Worm (Caenorhabditis elegans): ENCODE measurements around the gene ZK596.2.

The ZK596.2 gene

DNA sequence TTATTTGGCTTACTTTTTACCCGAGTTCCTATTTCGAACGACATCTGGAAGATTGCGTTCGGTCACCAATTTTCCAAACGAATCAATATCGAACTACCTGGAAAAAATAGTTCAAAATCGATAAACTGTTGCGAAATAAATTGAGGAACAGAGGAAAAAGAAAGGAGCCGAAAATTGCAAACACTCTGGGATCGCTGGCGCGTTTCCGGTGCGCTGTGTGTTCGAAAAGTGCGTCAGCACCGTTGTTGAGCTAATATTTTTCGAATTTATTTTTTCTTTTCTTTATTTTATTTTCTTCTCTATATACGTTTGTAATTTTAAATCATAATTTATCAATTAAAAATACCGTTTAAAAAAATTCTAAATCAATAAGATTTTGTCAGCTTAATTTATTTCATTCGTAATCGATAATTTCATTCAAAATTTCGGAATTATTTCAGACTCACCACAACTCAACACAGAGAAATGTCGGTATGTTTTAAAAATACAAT, 24.0 kb upstream of the ZK596.2 start, which contains the start of the genes dnc-1 and lsm-7:
Gene dnc-1, minus strand, starts transcription at position 142 of the 491 bp plus-strand sequence.
Gene lsm-7, plus strand, starts transcription at position 441 of the 491 bp plus-strand sequence.
- TF ChIP-seq unc-62 (GFP tag; optimal IDR thresholded peaks at IDR 0.05) (no peak), unc-120 (tag; optimal IDR thresholded peaks at IDR 0.05; ENCODE audit: poor library complexity, severe bottlenecking) (peak; percentile 18), mls-2 (tag; optimal IDR thresholded peaks at IDR 0.05) (peak; percentile 24), ceh-39 (tag; optimal IDR thresholded peaks at IDR 0.05) (peak; percentile 15), nhr-28 (tag; optimal IDR thresholded peaks at IDR 0.05) (no peak), snpc-4 (tag; optimal IDR thresholded peaks at IDR 0.05) (no peak), lsy-2 (tag; optimal IDR thresholded peaks at IDR 0.05) (peak; percentile 71), ceh-43 (GFP tag; optimal IDR thresholded peaks at IDR 0.05) (no peak), mep-1 (tag; optimal IDR thresholded peaks at IDR 0.05) (peak; percentile 54), cnd-1 (tag; optimal IDR thresholded peaks at IDR 0.05) (peak; percentile 4)

- TF ChIP-seq nhr-76 (tag; optimal IDR thresholded peaks at IDR 0.05), result no peak
- no peak for TF ChIP-seq drap-1 (GFP tag; optimal IDR thresholded peaks at IDR 0.05)
- no peak for TF ChIP-seq mls-2 (tag; optimal IDR thresholded peaks at IDR 0.05)
- no peak for TF ChIP-seq nhr-28 (tag; optimal IDR thresholded peaks at IDR 0.05)
- TF ChIP-seq M03D4.4 (tag; optimal IDR thresholded peaks at IDR 0.05), result no peak
- TF ChIP-seq ham-2 (GFP tag; optimal IDR thresholded peaks at IDR 0.05), result no peak
- no peak for TF ChIP-seq nhr-2 (tag; optimal IDR thresholded peaks at IDR 0.05)
- no peak for TF ChIP-seq ceh-43 (GFP tag; optimal IDR thresholded peaks at IDR 0.05)
- TF ChIP-seq unc-62 (GFP tag; optimal IDR thresholded peaks at IDR 0.05), result no peak
- no peak for TF ChIP-seq mep-1 (tag; optimal IDR thresholded peaks at IDR 0.05)
- no peak for TF ChIP-seq mab-5 (tag; optimal IDR thresholded peaks at IDR 0.05)
- TF ChIP-seq ces-1 (GFP tag; optimal IDR thresholded peaks at IDR 0.05), result no peak
- TF ChIP-seq elt-3 (tag; optimal IDR thresholded peaks at IDR 0.05), result no peak
- no peak for TF ChIP-seq unc-120 (tag; optimal IDR thresholded peaks at IDR 0.05; ENCODE audit: poor library complexity, severe bottlenecking)
- no peak for TF ChIP-seq blmp-1 (tag; optimal IDR thresholded peaks at IDR 0.05)
- no peak for TF ChIP-seq lin-32 (GFP tag; optimal IDR thresholded peaks at IDR 0.05)
- TF ChIP-seq snpc-4 (tag; optimal IDR thresholded peaks at IDR 0.05), result no peak
- no peak for TF ChIP-seq pha-4 (tag; optimal IDR thresholded peaks at IDR 0.05)
- no peak for TF ChIP-seq ztf-11 (tag; optimal IDR thresholded peaks at IDR 0.05)
These were observed 10.7 kb upstream of the ZK596.2 start, which contains the start of gene rbr-2 for ce11 chrIV:10919770-10920169. Gene rbr-2, plus strand, starts transcription at chrIV:10920070.

- no peak for TF ChIP-seq ceh-43 (GFP tag; optimal IDR thresholded peaks at IDR 0.05)
- no peak for TF ChIP-seq ztf-11 (tag; optimal IDR thresholded peaks at IDR 0.05)
- TF ChIP-seq bed-3 (GFP tag; optimal IDR thresholded peaks at IDR 0.05), result no peak
- peak; percentile 21 for TF ChIP-seq lsy-2 (tag; optimal IDR thresholded peaks at IDR 0.05)
- TF ChIP-seq ham-2 (GFP tag; optimal IDR thresholded peaks at IDR 0.05), result no peak
- no peak for TF ChIP-seq unc-39 (tag; optimal IDR thresholded peaks at IDR 0.05)
- no peak for TF ChIP-seq sem-2 (GFP tag; optimal IDR thresholded peaks at IDR 0.05)
- TF ChIP-seq tbx-8 (GFP tag; optimal IDR thresholded peaks at IDR 0.05), result no peak
- TF ChIP-seq mab-5 (tag; optimal IDR thresholded peaks at IDR 0.05), result no peak
- peak; percentile 14 for TF ChIP-seq unc-62 (GFP tag; optimal IDR thresholded peaks at IDR 0.05)
- TF ChIP-seq cnd-1 (tag; optimal IDR thresholded peaks at IDR 0.05), result no peak
- TF ChIP-seq ceh-83 (GFP tag; optimal IDR thresholded peaks at IDR 0.05), result no peak
- TF ChIP-seq nhr-28 (tag; optimal IDR thresholded peaks at IDR 0.05), result no peak
- no peak for TF ChIP-seq elt-3 (tag; optimal IDR thresholded peaks at IDR 0.05)
- TF ChIP-seq sptf-1 (tag; optimal IDR thresholded peaks at IDR 0.05), result no peak
- no peak for TF ChIP-seq flh-1 (GFP tag; optimal IDR thresholded peaks at IDR 0.05)
- TF ChIP-seq hlh-1 (tag; optimal IDR thresholded peaks at IDR 0.05), result peak; percentile 45
- peak; percentile 27 for TF ChIP-seq elt-1 (tag; optimal IDR thresholded peaks at IDR 0.05; ENCODE audit: borderline replicate concordance, insufficient read depth)
- TF ChIP-seq lin-13 (tag; optimal IDR thresholded peaks at IDR 0.05), result no peak
- TF ChIP-seq nhr-2 (tag; optimal IDR thresholded peaks at IDR 0.05), result no peak
- peak; percentile 39 for TF ChIP-seq pha-4 (tag; optimal IDR thresholded peaks at IDR 0.05)
- TF ChIP-seq ceh-39 (tag; optimal IDR thresholded peaks at IDR 0.05), result peak; percentile 32
- TF ChIP-seq M03D4.4 (tag; optimal IDR thresholded peaks at IDR 0.05), result peak; percentile 30
- peak; percentile 13 for TF ChIP-seq unc-120 (tag; optimal IDR thresholded peaks at IDR 0.05; ENCODE audit: poor library complexity, severe bottlenecking)
- TF ChIP-seq blmp-1 (tag; optimal IDR thresholded peaks at IDR 0.05), result no peak
- no peak for TF ChIP-seq nhr-12 (tag; optimal IDR thresholded peaks at IDR 0.05)
- no peak for TF ChIP-seq lin-32 (GFP tag; optimal IDR thresholded peaks at IDR 0.05)
- no peak for TF ChIP-seq zip-8 (tag; optimal IDR thresholded peaks at IDR 0.05)
- no peak for TF ChIP-seq drap-1 (GFP tag; optimal IDR thresholded peaks at IDR 0.05)
- TF ChIP-seq nhr-237 (tag; optimal IDR thresholded peaks at IDR 0.05), result peak; percentile 20
- TF ChIP-seq ces-1 (GFP tag; optimal IDR thresholded peaks at IDR 0.05), result peak; percentile 79
- TF ChIP-seq nhr-76 (tag; optimal IDR thresholded peaks at IDR 0.05), result no peak
- TF ChIP-seq snpc-4 (tag; optimal IDR thresholded peaks at IDR 0.05), result no peak
- peak; percentile 48 for TF ChIP-seq mls-2 (tag; optimal IDR thresholded peaks at IDR 0.05)
- peak; percentile 40 for TF ChIP-seq mep-1 (tag; optimal IDR thresholded peaks at IDR 0.05)
These were observed 9.9 kb upstream of the ZK596.2 start for ce11 chrIV:10918877-10919560.
